Worm (Caenorhabditis elegans) whole organism, L4/young adult: ENCODE results near the gene pat-4.
A peak's percentile ranks its signal among the peaks of the same experiment; 100 is the strongest.

Experiments
- W03F9.2 ChIP-seq: fragments of 150-350 bp; optimal IDR thresholded peaks from 2 replicates; lab custom pipeline; 2014; ENCODE audit warnings: missing biosample characterization, missing genetic modification characterization
- him-1 ChIP-seq: sonication (generic microtip); optimal IDR thresholded peaks from 2 replicates; lab custom pipeline; 2016; ENCODE audit warnings: missing genotype, missing genetic modification reagents, missing genetic modification characterization, missing compliant biosample characterization

DNA sequence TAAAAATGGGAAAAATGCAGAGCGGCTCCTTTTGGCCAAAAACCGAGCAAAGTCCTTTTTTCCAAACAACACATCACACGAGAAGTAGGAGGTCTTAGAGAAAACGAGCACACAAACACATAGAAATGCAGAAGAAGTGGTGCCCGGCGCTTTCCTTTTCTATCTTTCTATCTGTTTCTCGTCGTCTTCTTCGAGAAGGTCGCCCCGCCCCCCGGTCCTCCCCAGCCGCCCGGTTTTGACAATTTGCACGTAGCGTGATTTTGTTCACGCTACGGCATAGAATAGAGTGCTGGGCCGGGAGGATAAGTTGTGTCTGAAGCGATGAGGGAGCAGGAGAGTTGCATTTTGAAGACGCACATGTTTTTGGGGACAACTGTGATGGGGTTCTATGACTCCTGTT, 27.6 kb downstream of the pat-4 start:
- TF ChIP-seq W03F9.2 (tag; lab: Kevin White, UChicago): no peak
- TF ChIP-seq him-1 (tag; lab: Kevin White, UChicago): peak; percentile 54
